Worm (Caenorhabditis elegans) whole organism, L1 larva: ENCODE data around the gene M02D8.6.

ENCODE experiments used
- C34B4.2 ChIP-seq: sonication (generic microtip); optimal IDR thresholded peaks from 2 replicates; lab custom pipeline; 2017; ENCODE audit warnings: mild to moderate bottlenecking, missing genetic modification characterization, missing compliant biosample characterization
- ceh-90 ChIP-seq: sonication (generic microtip); optimal IDR thresholded peaks from 2 replicates; lab custom pipeline; 2016; ENCODE audit warnings: missing genetic modification characterization, missing compliant biosample characterization
- dsc-1 ChIP-seq: sonication (generic microtip); optimal IDR thresholded peaks from 2 replicates; lab custom pipeline; 2016; ENCODE audit warnings: mild to moderate bottlenecking, missing genetic modification characterization, missing compliant biosample characterization
- efl-3 ChIP-seq: fragments of 200-800 bp; sonication (Bioruptor generic); optimal IDR thresholded peaks from 2 replicates; lab custom pipeline; 2018; ENCODE audit warnings: mild to moderate bottlenecking, missing genetic modification characterization, missing compliant biosample characterization
- egl-27 ChIP-seq, 2 experiments: fragments of 150-350 bp in 1 of 2; sonication (generic microtip); optimal IDR thresholded peaks; 3 replicates each; lab custom pipeline; 2017 to 2018; ENCODE audit warnings: missing biosample characterization in 2 of 2, missing genetic modification characterization in 2 of 2, missing genetic modification reagents in 2 of 2
- elt-2 ChIP-seq: sonication (generic microtip); optimal IDR thresholded peaks from 2 replicates; lab custom pipeline; 2016; ENCODE audit warnings: missing genetic modification characterization, mild to moderate bottlenecking, inconsistent platforms, missing compliant biosample characterization, missing genetic modification reagents
- fos-1 ChIP-seq: fragments of 150-350 bp; optimal IDR thresholded peaks from 2 replicates; lab custom pipeline; 2014; ENCODE audit warnings: missing biosample characterization, missing genetic modification characterization
- hpl-2 ChIP-seq: fragments of 150-350 bp; optimal IDR thresholded peaks from 2 replicates; lab custom pipeline; 2014; ENCODE audit warnings: missing biosample characterization, missing genetic modification reagents, missing genetic modification characterization
- lin-39 ChIP-seq: fragments of 150-350 bp; optimal IDR thresholded peaks from 2 replicates; lab custom pipeline; 2014; ENCODE audit warnings: missing biosample characterization, missing genetic modification reagents, missing genetic modification characterization
- lir-3 ChIP-seq: sonication (generic microtip); optimal IDR thresholded peaks from 2 replicates; lab custom pipeline; 2016; ENCODE audit warnings: mild to moderate bottlenecking, missing genetic modification characterization, moderate library complexity, missing compliant biosample characterization; ENCODE audit not compliant: poor library complexity
- nhr-12 ChIP-seq: sonication (generic microtip); optimal IDR thresholded peaks from 2 replicates; lab custom pipeline; 2017; ENCODE audit warnings: missing biosample characterization, missing genetic modification characterization
- nhr-20 ChIP-seq: sonication (generic microtip); optimal IDR thresholded peaks from 2 replicates; lab custom pipeline; 2016; ENCODE audit warnings: mild to moderate bottlenecking, missing genetic modification characterization, missing compliant biosample characterization
- nhr-237 ChIP-seq: fragments of 150-350 bp; optimal IDR thresholded peaks from 2 replicates; lab custom pipeline; 2014; ENCODE audit warnings: missing biosample characterization, missing genetic modification characterization
- nhr-71 ChIP-seq: sonication (generic microtip); optimal IDR thresholded peaks from 2 replicates; lab custom pipeline; 2016; ENCODE audit warnings: mild to moderate bottlenecking, missing genetic modification characterization, moderate library complexity, missing compliant biosample characterization
- nhr-76 ChIP-seq: sonication (generic microtip); optimal IDR thresholded peaks from 2 replicates; lab custom pipeline; 2017; ENCODE audit warnings: missing biosample characterization, missing genetic modification characterization
- snpc-4 ChIP-seq: fragments of 150-350 bp; optimal IDR thresholded peaks from 2 replicates; lab custom pipeline; 2014; ENCODE audit warnings: missing biosample characterization, missing genetic modification characterization
- sptf-1 ChIP-seq: fragments of 150-350 bp; optimal IDR thresholded peaks from 2 replicates; lab custom pipeline; 2014; ENCODE audit warnings: missing biosample characterization, missing genetic modification characterization
- tlp-1 ChIP-seq: fragments of 150-350 bp; optimal IDR thresholded peaks from 2 replicates; lab custom pipeline; 2014; ENCODE audit warnings: missing biosample characterization, missing genetic modification characterization
- unc-62 ChIP-seq: fragments of 150-350 bp; optimal IDR thresholded peaks from 2 replicates; lab custom pipeline; 2014; ENCODE audit warnings: missing biosample characterization, missing genetic modification reagents, missing genetic modification characterization
- vab-15 ChIP-seq: sonication (generic microtip); optimal IDR thresholded peaks from 2 replicates; lab custom pipeline; 2017; ENCODE audit warnings: missing genotype, mild to moderate bottlenecking, missing genetic modification characterization, missing compliant biosample characterization
- xbp-1 ChIP-seq: sonication (generic microtip); optimal IDR thresholded peaks from 2 replicates; lab custom pipeline; 2016; ENCODE audit warnings: missing genetic modification characterization, missing compliant biosample characterization
- ztf-11 ChIP-seq, 2 experiments: sonication (generic microtip); optimal IDR thresholded peaks; 2 replicates each; lab custom pipeline; 2016 to 2017; ENCODE audit warnings: missing genetic modification characterization in 2 of 2, missing biosample characterization in 1 of 2, missing compliant biosample characterization in 1 of 2

M02D8.6 gene

ce11 chrX:8703664-8704356 is 27.9 kb downstream of the M02D8.6 start, which contains the start of gene jbts-14:
TSS of gene jbts-14 (plus strand) at chrX:8704306.
- TF ChIP-seq vab-15 (tag; lab: Kevin White, UChicago) (no peak), snpc-4 (peak; percentile 76)

DNA sequence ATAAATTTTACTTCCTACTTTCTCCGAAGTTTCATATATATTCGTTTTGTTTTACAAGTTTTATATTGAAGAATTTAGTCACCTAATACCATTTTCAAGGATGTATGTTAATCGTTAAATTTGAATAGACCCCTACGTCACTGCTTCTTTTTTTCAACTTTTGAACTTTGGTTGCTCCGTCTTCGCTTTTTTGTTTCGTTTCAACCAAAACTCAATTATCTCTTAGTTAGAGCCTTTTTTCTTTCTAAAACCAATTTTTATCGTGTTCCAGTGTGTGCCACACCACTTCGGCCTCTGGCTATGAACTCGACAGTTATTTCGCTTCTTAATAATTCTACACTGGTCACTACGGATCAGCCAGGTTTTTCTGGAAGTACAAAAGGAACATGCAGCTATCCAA is 34.2 kb downstream of the M02D8.6 start, which contains the start of gene frpr-8:
Gene frpr-8 (plus strand): TSS at position 301 of the 400 bp plus-strand sequence.
- TF ChIP-seq fos-1 (tag; lab: Kevin White, UChicago): no peak
- TF ChIP-seq, all 84 proteins: peak for 0

DNA sequence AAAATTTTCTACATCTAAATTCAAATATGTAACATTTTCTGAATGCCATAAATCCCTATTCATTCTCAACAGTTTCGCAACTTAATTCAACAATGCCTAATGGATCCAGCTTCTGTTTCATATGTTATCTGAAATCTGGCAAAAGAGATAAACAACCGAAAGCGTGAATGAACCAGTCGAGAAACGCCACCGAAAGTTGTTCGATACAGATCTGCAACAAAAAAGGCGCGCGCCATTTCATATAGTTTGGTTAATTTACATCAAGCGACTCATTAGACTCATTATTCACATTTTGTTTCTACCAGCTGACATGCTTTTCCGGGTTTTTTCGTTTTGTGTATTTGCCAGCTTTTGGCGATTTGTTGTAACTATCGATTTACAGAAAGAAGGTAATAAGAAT is 50.1 kb downstream of the M02D8.6 start, which contains the start of gene K09E2.1:
Gene K09E2.1 (plus strand): TSS at position 301 of the 400 bp plus-strand sequence.
- TF ChIP-seq egl-27 (tag; optimal IDR thresholded peaks at IDR 0.05; lab: Kevin White, UChicago) (no peak), dsc-1 (tag; lab: Kevin White, UChicago) (no peak), ztf-11 (tag; optimal IDR thresholded peaks at IDR 0.05; lab: Kevin White, UChicago) (no peak), tlp-1 (tag; lab: Kevin White, UChicago) (no peak), nhr-76 (tag; lab: Kevin White, UChicago) (no peak), snpc-4 (no peak), elt-2 (tag; lab: Kevin White, UChicago) (no peak), hpl-2 (GFP tag; lab: Kevin White, UChicago) (no peak), lir-3 (no peak), nhr-20 (tag; lab: Kevin White, UChicago) (no peak), C34B4.2 (tag; lab: Kevin White, UChicago) (no peak), nhr-237 (tag; lab: Kevin White, UChicago) (no peak), unc-62 (GFP tag; lab: Kevin White, UChicago) (no peak), ceh-90 (no peak), efl-3 (GFP tag; lab: Kevin White, UChicago) (no peak), sptf-1 (tag; lab: Kevin White, UChicago) (no peak), nhr-71 (tag; lab: Kevin White, UChicago) (no peak), xbp-1 (tag; lab: Kevin White, UChicago) (no peak), lin-39 (tag; lab: Kevin White, UChicago) (no peak), nhr-12 (tag; lab: Kevin White, UChicago) (no peak)
